Fruit fly (Drosophila melanogaster): ENCODE data around the gene CG8665.

CG8665 gene

DNA sequence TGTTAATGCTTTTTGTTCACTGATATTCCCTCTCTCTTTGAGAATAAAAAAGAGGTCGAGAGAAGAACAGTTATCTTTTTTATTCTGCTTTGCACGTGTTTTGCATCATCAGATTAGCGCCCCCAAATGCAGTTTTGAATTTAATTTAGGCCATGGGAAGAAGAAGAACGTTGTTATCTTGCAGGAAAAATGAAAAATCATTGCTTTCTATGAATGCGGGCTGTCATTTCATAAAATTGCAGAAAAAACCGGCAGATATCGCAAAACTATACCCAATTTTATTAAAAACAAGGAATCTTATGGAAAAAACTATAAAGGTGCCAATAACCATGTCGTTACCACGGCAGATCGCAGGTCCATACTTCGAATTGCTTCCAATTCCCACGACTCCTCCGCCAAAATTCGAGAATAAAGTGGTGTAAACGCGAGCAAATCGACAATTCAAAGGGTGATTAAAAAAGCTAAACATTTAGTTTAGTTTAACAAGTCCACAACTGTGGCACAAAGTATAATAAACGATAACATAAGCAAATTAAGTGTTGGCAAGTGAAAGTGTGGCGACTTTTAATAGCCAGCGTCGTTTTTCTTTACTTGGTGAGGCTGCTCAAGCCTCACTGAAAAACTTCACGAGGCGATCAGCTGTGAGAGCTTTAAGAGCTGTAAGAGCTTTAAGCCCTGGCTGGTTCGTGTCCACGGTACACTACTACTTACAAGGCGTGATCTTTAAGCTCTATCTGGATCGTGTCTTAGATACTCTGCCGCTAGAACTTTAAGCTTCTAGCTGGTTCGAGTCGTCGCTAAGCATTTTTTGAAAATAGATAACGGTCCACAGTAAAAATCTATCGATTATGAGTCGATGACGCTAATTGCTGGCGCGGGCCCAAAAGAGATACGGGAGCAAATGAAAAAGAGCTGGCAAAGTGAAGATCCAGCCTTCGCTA lies 26.0 kb downstream of the CG8665 start:
- TF ChIP-seq CG12605 (GFP tag; IDR thresholded peaks at IDR 0.05) (no peak), D1 (tag; optimal IDR thresholded peaks at IDR 0.05) (peak; percentile 34)
